Worm (Caenorhabditis elegans) whole organism, L4 larva: ENCODE measurements around the gene fbxa-37.

Experiments
- F10B5.3 ChIP-seq: sonication (generic microtip); optimal IDR thresholded peaks from 2 replicates; lab custom pipeline; 2016; ENCODE audit warnings: mild to moderate bottlenecking, missing genetic modification characterization, missing compliant biosample characterization
- F26F4.8 ChIP-seq: fragments of 200-800 bp; sonication (Bioruptor generic); conservative IDR thresholded peaks from 2 replicates; pipeline ENCODE4 v1.3.6; 2022; ENCODE audit warnings: missing genetic modification characterization, missing compliant biosample characterization
- F37D6.2 ChIP-seq: sonication (generic microtip); optimal IDR thresholded peaks from 2 replicates; lab custom pipeline; 2016; ENCODE audit warnings: mild to moderate bottlenecking, missing genetic modification characterization, missing compliant biosample characterization
- F44E2.7 ChIP-seq: fragments of 200-800 bp; sonication (Bioruptor generic); IDR thresholded peaks from 2 replicates; pipeline ENCODE4 v2.1.2; 2022; ENCODE audit warnings: missing genetic modification characterization, missing compliant biosample characterization
- F49E8.2 ChIP-seq: sonication (generic microtip); optimal IDR thresholded peaks from 2 replicates; lab custom pipeline; 2016; ENCODE audit warnings: missing compliant biosample characterization, mild to moderate bottlenecking, missing genetic modification characterization, borderline replicate concordance
- Y105C5A.15 ChIP-seq: fragments of 200-800 bp; sonication (Bioruptor generic); IDR thresholded peaks from 2 replicates; pipeline ENCODE4 v1.3.6; 2022; ENCODE audit warnings: missing genetic modification characterization, missing compliant biosample characterization
- Y48G9A.11 ChIP-seq: fragments of 200-800 bp; sonication (Bioruptor generic); IDR thresholded peaks from 2 replicates; pipeline ENCODE4 v1.3.6; 2022; ENCODE audit warnings: missing genetic modification reagents, missing genetic modification characterization, missing compliant biosample characterization
- ZK337.2 ChIP-seq: fragments of 200-800 bp; sonication (Bioruptor generic); IDR thresholded peaks from 2 replicates; pipeline ENCODE4 v1.3.6; 2022; ENCODE audit warnings: missing genetic modification reagents, missing genetic modification characterization, missing compliant biosample characterization
- ZK546.5 ChIP-seq, 2 experiments: sonication (generic microtip); optimal IDR thresholded peaks; 2 replicates each; lab custom pipeline; 2017; ENCODE audit warnings: missing biosample characterization in 2 of 2, missing genetic modification characterization in 2 of 2
- aly-2 ChIP-seq: sonication (generic microtip); optimal IDR thresholded peaks from 2 replicates; lab custom pipeline; 2018; ENCODE audit warnings: missing biosample characterization, missing genetic modification characterization
- attf-4 ChIP-seq: sonication (generic microtip); optimal IDR thresholded peaks from 3 replicates; lab custom pipeline; 2017; ENCODE audit warnings: missing biosample characterization, missing genetic modification characterization
- ceh-20 ChIP-seq: fragments of 200-800 bp; sonication (Bioruptor generic); IDR thresholded peaks from 2 replicates; pipeline ENCODE4 v1.3.6; 2022; ENCODE audit warnings: missing genetic modification reagents, missing genetic modification characterization, missing compliant biosample characterization
- cey-2 ChIP-seq: sonication (generic microtip); optimal IDR thresholded peaks from 3 replicates; lab custom pipeline; 2017; ENCODE audit warnings: missing genetic modification characterization, mild to moderate bottlenecking, missing compliant biosample characterization, antibody characterized with exemption, borderline replicate concordance; ENCODE audit not compliant: insufficient read depth
- daf-16 ChIP-seq, 3 experiments: sonication (generic microtip); optimal IDR thresholded peaks; 2 replicates each; lab custom pipeline; 2016 to 2017; ENCODE audit warnings: missing genetic modification characterization in 3 of 3, missing genetic modification reagents in 3 of 3, mild to moderate bottlenecking in 2 of 3, missing compliant biosample characterization in 2 of 3, missing biosample characterization in 1 of 3, moderate library complexity in 1 of 3
- dmd-6 ChIP-seq: fragments of 200-800 bp; sonication (Bioruptor generic); IDR thresholded peaks from 2 replicates; pipeline ENCODE4 v1.3.6; 2022; ENCODE audit warnings: missing genetic modification reagents, missing genetic modification characterization, missing compliant biosample characterization
- dmd-8 ChIP-seq: fragments of 200-800 bp; sonication (Bioruptor generic); IDR thresholded peaks from 2 replicates; pipeline ENCODE4 v1.3.6; 2022; ENCODE audit warnings: missing genetic modification characterization, missing compliant biosample characterization
- duxl-1 ChIP-seq: sonication (generic microtip); optimal IDR thresholded peaks from 2 replicates; lab custom pipeline; 2016; ENCODE audit warnings: mild to moderate bottlenecking, missing genetic modification characterization, moderate library complexity, missing compliant biosample characterization; ENCODE audit not compliant: poor library complexity
- dve-1 ChIP-seq: sonication (generic microtip); optimal IDR thresholded peaks from 2 replicates; lab custom pipeline; 2017; ENCODE audit warnings: antibody characterized with exemption, mild to moderate bottlenecking, missing genetic modification characterization, missing compliant biosample characterization; ENCODE audit not compliant: insufficient read depth
- fos-1 ChIP-seq: fragments of 150-350 bp; optimal IDR thresholded peaks from 2 replicates; lab custom pipeline; 2014; ENCODE audit warnings: missing biosample characterization, missing genetic modification characterization
- jun-1 ChIP-seq: fragments of 150-350 bp; optimal IDR thresholded peaks from 2 replicates; lab custom pipeline; 2014; ENCODE audit warnings: missing biosample characterization, missing genetic modification reagents, missing genetic modification characterization
- lim-7 ChIP-seq: fragments of 200-800 bp; sonication (Bioruptor generic); IDR thresholded peaks from 2 replicates; pipeline ENCODE4 v1.3.6; 2022; ENCODE audit warnings: missing genetic modification characterization, missing compliant biosample characterization
- lin-13 ChIP-seq: fragments of 150-350 bp; optimal IDR thresholded peaks from 2 replicates; lab custom pipeline; 2014; ENCODE audit warnings: missing biosample characterization, missing genetic modification reagents, missing genetic modification characterization
- lin-15B ChIP-seq: fragments of 150-350 bp; sonication (generic microtip); optimal IDR thresholded peaks from 3 replicates; lab custom pipeline; 2014; ENCODE audit warnings: missing biosample characterization, missing genetic modification characterization
- lin-39 ChIP-seq: fragments of 150-350 bp; optimal IDR thresholded peaks from 2 replicates; lab custom pipeline; 2014; ENCODE audit warnings: missing biosample characterization, missing genetic modification reagents, missing genetic modification characterization
- lir-3 ChIP-seq: sonication (generic microtip); optimal IDR thresholded peaks from 2 replicates; lab custom pipeline; 2016; ENCODE audit warnings: mild to moderate bottlenecking, missing genetic modification characterization, missing compliant biosample characterization
- mdl-1 ChIP-seq, 2 experiments: fragments of 150-350 bp in 1 of 2; sonication (generic microtip) in 1 of 2; optimal IDR thresholded peaks; 2 replicates each; lab custom pipeline; 2014 to 2017; ENCODE audit warnings: missing biosample characterization in 2 of 2, missing genetic modification characterization in 2 of 2
- mdt-29 ChIP-seq: fragments of 200-800 bp; sonication (Bioruptor generic); IDR thresholded peaks from 2 replicates; pipeline ENCODE4 v1.3.6; 2022; ENCODE audit warnings: missing genetic modification reagents, missing genetic modification characterization, missing compliant biosample characterization
- mes-2 ChIP-seq: sonication (generic microtip); optimal IDR thresholded peaks from 2 replicates; lab custom pipeline; 2016; ENCODE audit warnings: missing genotype, mild to moderate bottlenecking, missing genetic modification characterization, missing compliant biosample characterization; ENCODE audit not compliant: poor library complexity, severe bottlenecking
- mxl-2 ChIP-seq: fragments of 200-800 bp; sonication (Bioruptor generic); conservative IDR thresholded peaks from 2 replicates; pipeline ENCODE4 v1.3.6; 2022; ENCODE audit warnings: missing genetic modification reagents, missing genetic modification characterization, missing compliant biosample characterization
- mxl-3 ChIP-seq: fragments of 200-800 bp; sonication (Bioruptor generic); optimal IDR thresholded peaks from 2 replicates; lab custom pipeline; 2018; ENCODE audit warnings: mild to moderate bottlenecking, missing genetic modification characterization, missing compliant biosample characterization
- nhr-11 ChIP-seq: fragments of 150-350 bp; optimal IDR thresholded peaks from 2 replicates; lab custom pipeline; 2014; ENCODE audit warnings: missing biosample characterization, missing genetic modification characterization
- nhr-28 ChIP-seq: fragments of 150-350 bp; optimal IDR thresholded peaks from 2 replicates; lab custom pipeline; 2014; ENCODE audit warnings: missing biosample characterization, missing genetic modification characterization
- nhr-41 ChIP-seq: fragments of 200-800 bp; sonication (Bioruptor generic); IDR thresholded peaks from 2 replicates; pipeline ENCODE4 v1.3.6; 2022; ENCODE audit warnings: missing genetic modification reagents, missing genetic modification characterization, missing compliant biosample characterization
- nhr-6 ChIP-seq: fragments of 150-350 bp; optimal IDR thresholded peaks from 2 replicates; lab custom pipeline; 2014; ENCODE audit warnings: missing biosample characterization, missing genetic modification characterization
- nhr-77 ChIP-seq: fragments of 150-350 bp; optimal IDR thresholded peaks from 2 replicates; lab custom pipeline; 2014; ENCODE audit warnings: missing biosample characterization, missing genetic modification characterization
- pha-4 ChIP-seq, 2 experiments: fragments of 150-350 bp in 1 of 2; fragments of 200-800 bp in 1 of 2; sonication (Bioruptor generic) in 1 of 2; IDR thresholded peaks in 1 of 2; optimal IDR thresholded peaks in 1 of 2; 2 replicates each; pipeline versions ENCODE4 v1.3.6 to Lab custom; 2014 to 2022; ENCODE audit warnings: missing genetic modification characterization in 2 of 2, missing genetic modification reagents in 2 of 2, missing biosample characterization in 1 of 2, missing compliant biosample characterization in 1 of 2
- php-3 ChIP-seq: fragments of 200-800 bp; sonication (Bioruptor generic); IDR thresholded peaks from 2 replicates; pipeline ENCODE4 v1.3.6; 2022; ENCODE audit warnings: missing genetic modification reagents, missing genetic modification characterization, missing compliant biosample characterization
- pqm-1 ChIP-seq: sonication (generic microtip); optimal IDR thresholded peaks from 2 replicates; lab custom pipeline; 2017; ENCODE audit warnings: missing biosample characterization, missing genetic modification characterization
- saeg-2 ChIP-seq: fragments of 200-800 bp; sonication (Bioruptor generic); IDR thresholded peaks from 2 replicates; pipeline ENCODE4 v1.3.6; 2022; ENCODE audit warnings: missing genetic modification reagents, missing genetic modification characterization, missing compliant biosample characterization
- set-16 ChIP-seq: fragments of 200-800 bp; sonication (Bioruptor generic); IDR thresholded peaks from 2 replicates; pipeline ENCODE4 v1.3.6; 2022; ENCODE audit warnings: missing genetic modification reagents, missing genetic modification characterization, missing compliant biosample characterization
- skn-1 ChIP-seq: fragments of 150-350 bp; optimal IDR thresholded peaks from 2 replicates; lab custom pipeline; 2014; ENCODE audit warnings: missing biosample characterization, missing genetic modification characterization
- snpc-1.2 ChIP-seq: fragments of 200-800 bp; sonication (Bioruptor generic); IDR thresholded peaks from 2 replicates; pipeline ENCODE4 v1.3.6; 2022; ENCODE audit warnings: missing genetic modification reagents, missing genetic modification characterization, missing compliant biosample characterization
- snpc-4 ChIP-seq: fragments of 150-350 bp; optimal IDR thresholded peaks from 2 replicates; lab custom pipeline; 2014; ENCODE audit warnings: missing biosample characterization, missing genetic modification characterization
- tag-97 ChIP-seq: fragments of 200-800 bp; sonication (Bioruptor generic); IDR thresholded peaks from 2 replicates; pipeline ENCODE4 v1.3.6; 2022; ENCODE audit warnings: missing genetic modification characterization, missing compliant biosample characterization
- unc-62 ChIP-seq, 3 experiments: fragments of 150-350 bp in 1 of 3; sonication (generic microtip); optimal IDR thresholded peaks in 2 of 3; peaks in 1 of 3; 1 replicate in 1 of 3; 2 replicates in 2 of 3; lab custom pipeline; 2014 to 2017; ENCODE audit warnings: missing biosample characterization in 3 of 3, missing genetic modification characterization in 3 of 3, missing genetic modification reagents in 3 of 3, missing genotype in 1 of 3
- vab-7 ChIP-seq: fragments of 200-800 bp; sonication (Bioruptor generic); IDR thresholded peaks from 2 replicates; pipeline ENCODE4 v1.3.6; 2022; ENCODE audit warnings: missing genetic modification reagents, missing genetic modification characterization, missing compliant biosample characterization
- zag-1 ChIP-seq: fragments of 150-350 bp; optimal IDR thresholded peaks from 2 replicates; lab custom pipeline; 2014; ENCODE audit warnings: missing biosample characterization, missing genetic modification characterization
- zip-2 ChIP-seq: fragments of 150-350 bp; optimal IDR thresholded peaks from 2 replicates; lab custom pipeline; 2014; ENCODE audit warnings: missing biosample characterization, missing genetic modification characterization

Gene fbxa-37

DNA sequence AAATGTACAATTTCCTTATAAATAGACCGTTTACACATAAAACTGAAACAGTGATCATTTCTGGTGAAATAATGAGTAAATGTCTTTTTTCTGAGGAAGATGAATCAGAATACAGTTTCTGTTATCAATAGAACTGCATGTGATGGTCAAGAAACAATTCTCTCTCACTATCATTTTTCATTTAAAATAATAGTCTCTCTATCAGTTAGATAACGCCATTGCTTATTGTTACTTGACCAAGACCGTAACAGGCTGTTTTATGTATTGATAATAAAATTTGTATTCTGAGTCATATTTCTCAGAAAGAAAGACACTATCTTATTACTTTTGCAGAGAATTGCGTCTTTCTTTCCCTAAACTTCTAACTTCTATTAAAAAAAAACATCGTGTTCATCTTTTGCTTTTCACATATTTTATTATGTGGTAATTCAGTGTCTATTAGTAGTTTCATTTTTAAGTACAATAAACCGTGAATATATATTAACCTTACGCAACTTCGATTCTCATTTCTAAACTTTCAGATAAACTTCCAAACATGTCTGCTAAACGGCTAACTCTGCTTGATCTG, 10.4 kb downstream of the fbxa-37 start, which contains the start of gene fbxa-35:
fbxa-35 (plus strand) TSS at position 518 of the 568 bp plus-strand sequence.
- TF ChIP-seq set-16 (GFP tag; lab: Robert Waterston, UW) (no peak), mxl-2 (no peak), dve-1 (tag; lab: Kevin White, UChicago) (no peak), saeg-2 (no peak), daf-16 (GFP tag; optimal IDR thresholded peaks at IDR 0.05; lab: Kevin White, UChicago) (no peak), daf-16 (tag; optimal IDR thresholded peaks at IDR 0.05; lab: Kevin White, UChicago) (peak; percentile 45), mdl-1 (tag; optimal IDR thresholded peaks at IDR 0.05; lab: Kevin White, UChicago) (no peak), snpc-4 (tag; lab: Kevin White, UChicago) (no peak), lir-3 (tag; lab: Kevin White, UChicago) (no peak), nhr-28 (peak; percentile 65), ZK337.2 (GFP tag; lab: Robert Waterston, UW) (no peak), nhr-77 (tag; lab: Kevin White, UChicago) (peak; percentile 54), Y105C5A.15 (GFP tag; lab: Robert Waterston, UW) (no peak), dmd-8 (GFP tag; lab: Robert Waterston, UW) (no peak), cey-2 (no peak), nhr-6 (tag; lab: Kevin White, UChicago) (no peak), nhr-11 (tag; lab: Kevin White, UChicago) (no peak), aly-2 (tag; lab: Kevin White, UChicago) (no peak), lin-15B (tag; lab: Kevin White, UChicago) (no peak), zip-2 (tag; lab: Kevin White, UChicago) (no peak), attf-4 (tag; lab: Kevin White, UChicago) (no peak), F49E8.2 (tag; lab: Kevin White, UChicago) (no peak), jun-1 (tag; lab: Kevin White, UChicago) (no peak), skn-1 (tag; lab: Kevin White, UChicago) (no peak), tag-97 (GFP tag; lab: Robert Waterston, UW) (no peak), zag-1 (tag; lab: Kevin White, UChicago) (no peak), ceh-20 (no peak), lim-7 (GFP tag; lab: Robert Waterston, UW) (no peak), F26F4.8 (GFP tag; lab: Robert Waterston, UW) (no peak), duxl-1 (tag; lab: Kevin White, UChicago) (no peak), nhr-41 (GFP tag; lab: Robert Waterston, UW) (no peak), F10B5.3 (no peak), lin-13 (GFP tag; lab: Kevin White, UChicago) (no peak), pqm-1 (tag; lab: Kevin White, UChicago) (peak; percentile 79), Y48G9A.11 (no peak), mdt-29 (GFP tag; lab: Robert Waterston, UW) (no peak), unc-62 (GFP tag; optimal IDR thresholded peaks at IDR 0.05 in 1 of 2; lab: Kevin White, UChicago) (peak in 1 of 2 experiments; percentile 85), unc-62 (tag; optimal IDR thresholded peaks at IDR 0.05; lab: Kevin White, UChicago) (no peak), fos-1 (tag; lab: Kevin White, UChicago) (no peak), F44E2.7 (GFP tag; lab: Robert Waterston, UW) (no peak), mxl-3 (no peak), vab-7 (GFP tag; lab: Robert Waterston, UW) (no peak)

DNA sequence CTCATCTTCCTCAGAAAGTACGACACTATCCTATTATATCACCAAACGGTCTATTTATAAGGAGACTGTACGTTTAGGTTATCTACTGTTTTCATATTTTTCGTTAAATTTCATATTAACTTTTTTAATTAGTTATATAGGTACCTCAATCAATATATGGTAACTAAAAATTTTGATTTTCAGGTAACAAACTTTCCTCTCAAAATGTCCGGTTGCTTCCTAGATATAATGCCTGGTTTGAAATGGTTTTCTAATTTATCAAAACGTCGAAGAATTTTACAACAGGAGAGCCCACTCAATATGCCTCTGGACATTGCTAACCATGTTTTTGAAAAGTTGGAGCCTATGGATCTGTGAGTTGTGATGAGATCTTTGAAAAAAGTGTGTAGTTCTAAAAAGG, 12.8 kb downstream of the fbxa-37 start, which contains the start of gene fbxa-28:
fbxa-28 (plus strand) TSS at position 301 of the 400 bp plus-strand sequence.
- TF ChIP-seq pha-4 (GFP tag; IDR thresholded peaks at IDR 0.05; lab: Robert Waterston, UW): no peak
- TF ChIP-seq pha-4 (tag; optimal IDR thresholded peaks at IDR 0.05; lab: Kevin White, UChicago): no peak
- no peak for TF ChIP-seq dmd-6
- TF ChIP-seq ZK546.5 (tag; optimal IDR thresholded peaks at IDR 0.05; lab: Kevin White, UChicago): no peak
- TF ChIP-seq zip-2 (tag; lab: Kevin White, UChicago): no peak
- no peak for TF ChIP-seq snpc-1.2 (GFP tag; lab: Robert Waterston, UW)
- no peak for TF ChIP-seq F37D6.2
- TF ChIP-seq php-3 (GFP tag; lab: Robert Waterston, UW): no peak
- no peak for TF ChIP-seq mes-2
- no peak for TF ChIP-seq mdl-1 (tag; optimal IDR thresholded peaks at IDR 0.05; lab: Kevin White, UChicago)
- TF ChIP-seq vab-7 (GFP tag; lab: Robert Waterston, UW): no peak
- no peak for TF ChIP-seq attf-4 (tag; lab: Kevin White, UChicago)
- no peak for TF ChIP-seq lin-39 (tag; lab: Kevin White, UChicago)
